Fruit fly (Drosophila melanogaster) whole organism, embryonic: ENCODE results near the gene ninaE.

Experiments used
- CG6272 ChIP-seq: fragments of 200-800 bp; sonication (Bioruptor generic); IDR thresholded peaks from 2 replicates; pipeline ENCODE4 v1.3.6; 2022; ENCODE audit warnings: missing biosample characterization, missing genetic modification characterization
- Side ChIP-seq: fragments of 200-800 bp; sonication (Bioruptor generic); optimal IDR thresholded peaks from 2 replicates; lab custom pipeline; 2016; ENCODE audit warnings: missing biosample characterization, missing genetic modification characterization

- TF ChIP-seq Side (GFP tag; lab: Kevin White, UChicago) (no peak), CG6272 (no peak)
Observed at dm6 chr3R:19915312-19915711, 27.3 kb upstream of the ninaE start, which contains the start of the genes Xport-A and Xport-B.
